Fruit fly (Drosophila melanogaster) whole organism, embryonic: ENCODE results near the gene CG33095.
"Not testable (repeated sequence)": the region's sequence is repeated elsewhere in the genome, so short reads cannot be mapped to it uniquely, and the experiment has no call there.

Source experiments
- Aef1 ChIP-seq: fragments of 200-800 bp; sonication (Bioruptor generic); IDR thresholded peaks from 3 replicates; pipeline ENCODE4 v1.3.6; 2022; ENCODE audit warnings: missing biosample characterization, missing genetic modification characterization
- B-H2 ChIP-seq: fragments of 200-800 bp; sonication (Bioruptor generic); optimal IDR thresholded peaks from 2 replicates; lab custom pipeline; 2018; ENCODE audit warnings: missing biosample characterization, mild to moderate bottlenecking, missing genetic modification characterization
- Bgb ChIP-seq: fragments of 200-800 bp; sonication (Bioruptor generic); IDR thresholded peaks from 2 replicates; pipeline ENCODE4 v1.3.6; 2022; ENCODE audit warnings: missing biosample characterization, missing genetic modification characterization; ENCODE audit not compliant: partially characterized antibody
- C15 ChIP-seq: fragments of 200-800 bp; sonication (Bioruptor generic); IDR thresholded peaks from 3 replicates; pipeline ENCODE4 v1.3.6; 2022; ENCODE audit warnings: missing biosample characterization, missing genetic modification characterization
- CG1024 ChIP-seq: fragments of 200-800 bp; sonication (Bioruptor generic); IDR thresholded peaks from 2 replicates; pipeline ENCODE4 v1.3.6; 2022; ENCODE audit warnings: missing biosample characterization, missing genetic modification characterization
- CG10274 ChIP-seq: fragments of 200-800 bp; sonication (Bioruptor generic); optimal IDR thresholded peaks from 3 replicates; lab custom pipeline; 2017; ENCODE audit warnings: missing biosample characterization, mild to moderate bottlenecking, missing genetic modification characterization
- CG10366 ChIP-seq: fragments of 200-800 bp; sonication (Bioruptor generic); IDR thresholded peaks from 2 replicates; pipeline ENCODE4 v1.3.6; 2022; ENCODE audit warnings: missing biosample characterization, missing genetic modification characterization
- CG10431 ChIP-seq: fragments of 200-800 bp; sonication (Bioruptor generic); optimal IDR thresholded peaks from 3 replicates; lab custom pipeline; 2018; ENCODE audit warnings: missing biosample characterization, mild to moderate bottlenecking, missing genetic modification characterization
- CG11560 ChIP-seq: fragments of 200-800 bp; sonication (Bioruptor generic); IDR thresholded peaks from 3 replicates; pipeline ENCODE4 v1.3.6; 2022; ENCODE audit warnings: missing biosample characterization, missing genetic modification characterization
- CG1233 ChIP-seq: fragments of 200-800 bp; sonication (Bioruptor generic); optimal IDR thresholded peaks from 4 replicates; lab custom pipeline; 2018; ENCODE audit warnings: missing biosample characterization, mild to moderate bottlenecking, missing genetic modification characterization
- CG12391 ChIP-seq: fragments of 200-800 bp; sonication (Bioruptor generic); optimal IDR thresholded peaks from 3 replicates; lab custom pipeline; 2018; ENCODE audit warnings: missing biosample characterization, mild to moderate bottlenecking, missing genetic modification characterization, moderate library complexity
- CG1603 ChIP-seq: fragments of 200-800 bp; sonication (Bioruptor generic); optimal IDR thresholded peaks from 2 replicates; lab custom pipeline; 2019; ENCODE audit warnings: missing biosample characterization, mild to moderate bottlenecking, missing genetic modification characterization, moderate library complexity
- CG17385 ChIP-seq: fragments of 200-800 bp; sonication (Bioruptor generic); optimal IDR thresholded peaks from 3 replicates; lab custom pipeline; 2018; ENCODE audit warnings: missing biosample characterization, mild to moderate bottlenecking, missing genetic modification characterization
- CG18262 ChIP-seq: fragments of 200-800 bp; optimal IDR thresholded peaks from 3 replicates; lab custom pipeline; 2019; ENCODE audit warnings: missing biosample characterization, mild to moderate bottlenecking, missing genetic modification characterization, moderate library complexity
- CG2712 ChIP-seq: fragments of 200-800 bp; optimal IDR thresholded peaks from 3 replicates; lab custom pipeline; 2019; ENCODE audit warnings: missing biosample characterization, mild to moderate bottlenecking, missing genetic modification characterization, moderate library complexity
- CG33213 ChIP-seq: fragments of 200-800 bp; sonication (Bioruptor generic); optimal IDR thresholded peaks from 3 replicates; lab custom pipeline; 2016; ENCODE audit warnings: missing biosample characterization, missing genetic modification characterization
- CG3407 ChIP-seq: fragments of 200-800 bp; sonication (Bioruptor generic); optimal IDR thresholded peaks from 2 replicates; lab custom pipeline; 2018; ENCODE audit warnings: missing biosample characterization, mild to moderate bottlenecking, missing genetic modification characterization
- CG4328 ChIP-seq: fragments of 200-800 bp; sonication (Bioruptor generic); optimal IDR thresholded peaks from 3 replicates; lab custom pipeline; 2017; ENCODE audit warnings: missing biosample characterization, missing genetic modification reagents, missing genetic modification characterization
- CG6254 ChIP-seq: fragments of 200-800 bp; sonication (Bioruptor generic); optimal IDR thresholded peaks from 3 replicates; lab custom pipeline; 2017; ENCODE audit warnings: mild to moderate bottlenecking, missing biosample characterization, missing genetic modification reagents, missing genetic modification characterization
- CG6813 ChIP-seq: fragments of 200-800 bp; sonication (Bioruptor generic); optimal IDR thresholded peaks from 2 replicates; lab custom pipeline; 2017; ENCODE audit warnings: missing biosample characterization, missing genetic modification characterization, mild to moderate bottlenecking, moderate library complexity, missing genetic modification reagents
- CG9609 ChIP-seq: fragments of 200-800 bp; sonication (Bioruptor generic); optimal IDR thresholded peaks from 3 replicates; lab custom pipeline; 2016; ENCODE audit warnings: missing biosample characterization, missing genetic modification characterization
- CG9727 ChIP-seq: fragments of 200-800 bp; sonication (Bioruptor generic); optimal IDR thresholded peaks from 3 replicates; lab custom pipeline; 2017; ENCODE audit warnings: missing biosample characterization, mild to moderate bottlenecking, missing genetic modification characterization
- CG9876 ChIP-seq: fragments of 200-800 bp; sonication (Bioruptor generic); optimal IDR thresholded peaks from 2 replicates; lab custom pipeline; 2016; ENCODE audit warnings: missing biosample characterization, missing genetic modification characterization
- Fer1 ChIP-seq: fragments of 200-800 bp; sonication (Bioruptor generic); optimal IDR thresholded peaks from 2 replicates; lab custom pipeline; 2017; ENCODE audit warnings: missing biosample characterization, mild to moderate bottlenecking, missing genetic modification characterization
- H15 ChIP-seq: fragments of 200-800 bp; sonication (Bioruptor generic); IDR thresholded peaks from 3 replicates; pipeline ENCODE4 v1.3.6; 2022; ENCODE audit warnings: missing biosample characterization, missing genetic modification characterization
- HHEX ChIP-seq: fragments of 200-800 bp; sonication (Bioruptor generic); optimal IDR thresholded peaks from 3 replicates; lab custom pipeline; 2017; ENCODE audit warnings: missing biosample characterization, mild to moderate bottlenecking, missing genetic modification characterization, missing genetic modification reagents
- Jarid2 ChIP-seq: fragments of 200-800 bp; sonication (Bioruptor generic); optimal IDR thresholded peaks from 3 replicates; lab custom pipeline; 2017; ENCODE audit warnings: mild to moderate bottlenecking, missing biosample characterization, missing genetic modification reagents, missing genetic modification characterization
- MESR4 ChIP-seq: fragments of 200-800 bp; sonication (Bioruptor generic); optimal IDR thresholded peaks from 2 replicates; lab custom pipeline; 2018; ENCODE audit warnings: missing biosample characterization, mild to moderate bottlenecking, missing genetic modification characterization, moderate library complexity
- Meics ChIP-seq: fragments of 200-800 bp; sonication (Bioruptor generic); optimal IDR thresholded peaks from 2 replicates; lab custom pipeline; 2017; ENCODE audit warnings: missing biosample characterization, mild to moderate bottlenecking, missing genetic modification characterization
- Oaz ChIP-seq: fragments of 200-800 bp; sonication (Bioruptor generic); IDR thresholded peaks from 2 replicates; pipeline ENCODE4 v1.3.6; 2022; ENCODE audit warnings: missing biosample characterization, missing genetic modification characterization
- Opbp ChIP-seq: fragments of 200-800 bp; sonication (Bioruptor generic); IDR thresholded peaks from 3 replicates; pipeline ENCODE4 v1.3.6; 2022; ENCODE audit warnings: missing biosample characterization, missing genetic modification characterization; ENCODE audit not compliant: partially characterized antibody
- Ptx1 ChIP-seq: fragments of 200-800 bp; sonication (Bioruptor generic); IDR thresholded peaks from 2 replicates; pipeline ENCODE4 v1.3.6; 2022; ENCODE audit warnings: missing biosample characterization, missing genetic modification characterization
- YL-1 ChIP-seq: fragments of 200-800 bp; sonication (Bioruptor generic); optimal IDR thresholded peaks from 3 replicates; lab custom pipeline; 2017; ENCODE audit warnings: missing biosample characterization, mild to moderate bottlenecking, missing genetic modification characterization
- amos ChIP-seq: fragments of 200-800 bp; sonication (Bioruptor generic); IDR thresholded peaks from 2 replicates; pipeline ENCODE4 v1.3.6; 2022; ENCODE audit warnings: missing biosample characterization, missing genetic modification characterization; ENCODE audit not compliant: partially characterized antibody
- ap ChIP-seq: fragments of 200-800 bp; sonication (Bioruptor generic); IDR thresholded peaks from 2 replicates; pipeline ENCODE4 v1.3.6; 2022; ENCODE audit warnings: missing biosample characterization, missing genetic modification characterization
- ara ChIP-seq: fragments of 200-800 bp; sonication (Bioruptor generic); IDR thresholded peaks from 2 replicates; pipeline ENCODE4 v1.3.6; 2022; ENCODE audit warnings: missing biosample characterization, missing genetic modification characterization
- cas ChIP-seq: fragments of 200-800 bp; sonication (Bioruptor generic); IDR thresholded peaks from 2 replicates; pipeline ENCODE4 v1.3.6; 2022; ENCODE audit warnings: missing biosample characterization, missing genetic modification characterization
- dati ChIP-seq: fragments of 200-800 bp; sonication (Bioruptor generic); IDR thresholded peaks from 2 replicates; pipeline ENCODE4 v1.3.6; 2022; ENCODE audit warnings: missing biosample characterization, missing genetic modification characterization
- ken ChIP-seq: fragments of 200-800 bp; sonication (Bioruptor generic); IDR thresholded peaks from 3 replicates; pipeline ENCODE4 v1.3.6; 2022; ENCODE audit warnings: missing biosample characterization, missing genetic modification characterization
- knrl ChIP-seq: fragments of 200-800 bp; sonication (Bioruptor generic); IDR thresholded peaks from 3 replicates; pipeline ENCODE4 v1.3.6; 2022; ENCODE audit warnings: missing biosample characterization, missing genetic modification characterization; ENCODE audit not compliant: partially characterized antibody
- lmd ChIP-seq: fragments of 200-800 bp; sonication (Bioruptor generic); IDR thresholded peaks from 2 replicates; pipeline ENCODE4 v1.3.6; 2022; ENCODE audit warnings: missing biosample characterization, missing genetic modification characterization
- nmo ChIP-seq: fragments of 200-800 bp; sonication (Bioruptor generic); optimal IDR thresholded peaks from 2 replicates; lab custom pipeline; 2018; ENCODE audit warnings: missing biosample characterization, mild to moderate bottlenecking, missing genetic modification characterization, moderate library complexity
- otp ChIP-seq: fragments of 200-800 bp; sonication (Bioruptor generic); IDR thresholded peaks from 3 replicates; pipeline ENCODE4, ENCODE4 v1.3.6; 2022; ENCODE audit warnings: missing biosample characterization, missing genetic modification characterization
- phol ChIP-seq: fragments of 200-800 bp; sonication (Bioruptor generic); optimal IDR thresholded peaks from 3 replicates; lab custom pipeline; 2018; ENCODE audit warnings: missing biosample characterization, mild to moderate bottlenecking, missing genetic modification characterization, moderate library complexity
- prd ChIP-seq, 3 experiments: fragments of >200 bp in 2 of 3; fragments of 200-800 bp in 1 of 3; sonication (Bioruptor generic) in 1 of 3; optimal IDR thresholded peaks in 2 of 3; IDR thresholded peaks in 1 of 3; 2 replicates in 2 of 3; 3 replicates in 1 of 3; pipeline versions ENCODE4 v1.3.6 to Lab custom; 2017 to 2022; ENCODE audit warnings: missing biosample characterization in 1 of 3, missing genetic modification characterization in 1 of 3
- sim ChIP-seq: fragments of 200-800 bp; sonication (Bioruptor generic); IDR thresholded peaks from 2 replicates; pipeline ENCODE4 v1.3.6; 2022; ENCODE audit warnings: missing biosample characterization, missing genetic modification characterization
- tio ChIP-seq: fragments of 200-800 bp; sonication (Bioruptor generic); optimal IDR thresholded peaks from 2 replicates; lab custom pipeline; 2017; ENCODE audit warnings: missing biosample characterization, missing genetic modification characterization, inconsistent platforms
- toy ChIP-seq: fragments of 200-800 bp; sonication (Bioruptor generic); IDR thresholded peaks from 2 replicates; pipeline ENCODE4 v1.3.6; 2022; ENCODE audit warnings: missing biosample characterization, missing genetic modification characterization
- unpg ChIP-seq: fragments of 200-800 bp; sonication (Bioruptor generic); optimal IDR thresholded peaks from 3 replicates; lab custom pipeline; 2018; ENCODE audit warnings: missing biosample characterization, mild to moderate bottlenecking, missing genetic modification characterization, moderate library complexity

Gene CG33095

dm6 chr3R:25123262-25123661 lies 25.8 kb downstream of the CG33095 start, which contains the start of gene vig2 (continued):
- TF ChIP-seq Ptx1, result peak; percentile 70
- TF ChIP-seq CG9727 (GFP tag; lab: Kevin White, UChicago), result peak; percentile 72
- peak; percentile 39 for TF ChIP-seq phol (tag; lab: Kevin White, UChicago)
- peak; percentile 29 for TF ChIP-seq CG33213 (GFP tag; lab: Kevin White, UChicago)
- peak; percentile 17 for TF ChIP-seq CG4328
- peak; percentile 32 for TF ChIP-seq CG1603 (tag; lab: Kevin White, UChicago)
- TF ChIP-seq CG9876, result peak; percentile 4
- peak; percentile 54; the same call in 1 of the 2 replicates for TF ChIP-seq sim (GFP tag; lab: Robert Waterston, UW)
- TF ChIP-seq CG11560, result peak; percentile 24; the same call in 1 of the 3 replicates
- peak; percentile 73 for TF ChIP-seq ara
- peak; percentile 12 for TF ChIP-seq CG3407 (GFP tag; lab: Kevin White, UChicago)
- peak; percentile 30 for TF ChIP-seq CG9609
- TF ChIP-seq C15 (GFP tag; lab: Robert Waterston, UW), result 0 out of 3 replicates have a peak, but pooled peaks have one; percentile 63
- TF ChIP-seq B-H2 (GFP tag; lab: Kevin White, UChicago), result peak; percentile 3
- TF ChIP-seq toy (GFP tag; lab: Robert Waterston, UW), result peak; percentile 57; the same call in 1 of the 2 replicates
- peak; percentile 12 for TF ChIP-seq unpg (GFP tag; lab: Kevin White, UChicago)
- TF ChIP-seq prd (optimal IDR thresholded peaks at IDR 0.05; lab: Kevin White, UChicago), result not testable (repeated sequence)
- TF ChIP-seq prd (GFP tag; IDR thresholded peaks at IDR 0.05; lab: Robert Waterston, UW), result 0 out of 3 replicates have a peak, but pooled peaks have one; percentile 39
- peak; percentile 43; the same call in 1 of the 2 replicates for TF ChIP-seq ap (GFP tag; lab: Robert Waterston, UW)
- peak; percentile 74 for TF ChIP-seq Meics (GFP tag; lab: Kevin White, UChicago)
- peak; percentile 54 for TF ChIP-seq CG10431
- TF ChIP-seq CG17385 (GFP tag; lab: Kevin White, UChicago), result peak; percentile 60
- TF ChIP-seq MESR4 (GFP tag; lab: Kevin White, UChicago), result peak; percentile 72
- TF ChIP-seq Fer1 (GFP tag; lab: Kevin White, UChicago), result peak; percentile 13
- TF ChIP-seq CG18262 (tag; lab: Kevin White, UChicago), result peak; percentile 40
- peak; percentile 15 for TF ChIP-seq CG2712 (tag; lab: Kevin White, UChicago)
- peak; percentile 71 for TF ChIP-seq HHEX (GFP tag; lab: Kevin White, UChicago)
- peak; percentile 92 for TF ChIP-seq Bgb
- peak; percentile 5 for TF ChIP-seq CG6254 (GFP tag; lab: Kevin White, UChicago)
- TF ChIP-seq CG12391 (tag; lab: Kevin White, UChicago), result peak; percentile 27
- TF ChIP-seq CG10274 (GFP tag; lab: Kevin White, UChicago), result peak; percentile 47
- TF ChIP-seq CG1024, result peak; percentile 72
- TF ChIP-seq otp, result peak; percentile 87
- TF ChIP-seq knrl (GFP tag; lab: Robert Waterston, UW), result peak; percentile 89
- TF ChIP-seq Oaz, result peak; percentile 70
- peak; percentile 55 for TF ChIP-seq nmo (GFP tag; lab: Kevin White, UChicago)
- TF ChIP-seq dati, result 0 out of 2 replicates have a peak, but pooled peaks have one; percentile 62
- peak; percentile 59 for TF ChIP-seq CG6813
- TF ChIP-seq Jarid2 (GFP tag; lab: Kevin White, UChicago), result peak; percentile 23
- peak; percentile 71; the same call in 1 of the 2 replicates for TF ChIP-seq lmd (GFP tag; lab: Robert Waterston, UW)
- TF ChIP-seq Aef1 (GFP tag; lab: Robert Waterston, UW), result peak; percentile 65; the same call in 2 of the 3 replicates
- peak; percentile 70 for TF ChIP-seq ken
- TF ChIP-seq cas (GFP tag; lab: Robert Waterston, UW), result 0 out of 2 replicates have a peak, but pooled peaks have one; percentile 6
- TF ChIP-seq tio (GFP tag; lab: Kevin White, UChicago), result peak; percentile 1
- peak; percentile 36 for TF ChIP-seq YL-1
- peak; percentile 95 for TF ChIP-seq Opbp
- peak; percentile 94 for TF ChIP-seq amos (GFP tag; lab: Robert Waterston, UW)
- peak; percentile 84 for TF ChIP-seq CG10366 (GFP tag; lab: Robert Waterston, UW)
- peak; percentile 66 for TF ChIP-seq CG1233 (GFP tag; lab: Kevin White, UChicago)
- TF ChIP-seq H15 (GFP tag; lab: Robert Waterston, UW), result peak; percentile 79
